Worm (Caenorhabditis elegans) whole organism, L4/young adult: ENCODE measurements around the gene clec-85.

ENCODE experiments used
- W03F9.2 ChIP-seq: fragments of 150-350 bp; optimal IDR thresholded peaks from 2 replicates; lab custom pipeline; 2014; ENCODE audit warnings: missing biosample characterization, missing genetic modification characterization
- dao-5 ChIP-seq: sonication (generic microtip); optimal IDR thresholded peaks from 2 replicates; lab custom pipeline; 2016; ENCODE audit warnings: missing genotype, missing genetic modification characterization, moderate library complexity, missing compliant biosample characterization

DNA sequence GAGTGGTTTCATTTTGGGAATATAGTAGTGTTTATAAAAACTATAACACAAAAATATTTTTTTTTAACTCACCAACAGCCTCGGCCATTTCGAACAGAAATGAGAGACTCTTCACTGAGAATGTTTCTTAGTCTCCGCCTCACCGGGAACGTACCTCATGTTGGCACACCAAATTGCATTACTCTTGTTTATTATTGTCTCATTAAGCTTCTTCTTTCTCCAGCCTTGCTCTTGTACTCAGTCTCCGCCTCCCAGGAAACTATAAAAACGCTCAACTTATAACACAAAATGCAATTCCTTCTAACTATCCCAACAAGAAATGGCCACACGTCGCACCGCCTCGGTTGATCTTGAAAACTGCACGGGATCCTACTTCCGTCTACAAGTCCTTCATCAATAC, 18.1 kb upstream of the clec-85 start, which contains the start of the genes Y54G2A.48 and pudl-1:
- TF ChIP-seq W03F9.2 (tag; lab: Kevin White, UChicago) (no peak), dao-5 (tag; lab: Kevin White, UChicago) (no peak)
